Worm (Caenorhabditis elegans) whole organism, L3 larva: ENCODE data around the gene srx-39.
A peak's percentile ranks its signal among the peaks of the same experiment; 100 is the strongest.

Experiments
- ZK546.5 ChIP-seq: sonication (generic microtip); optimal IDR thresholded peaks from 2 replicates; lab custom pipeline; 2017; ENCODE audit warnings: missing biosample characterization, missing genetic modification characterization
- ama-1 ChIP-seq: fragments of 150-350 bp; optimal IDR thresholded peaks from 2 replicates; lab custom pipeline; 2018
- ceh-16 ChIP-seq: sonication (generic microtip); optimal IDR thresholded peaks from 2 replicates; lab custom pipeline; 2017; ENCODE audit warnings: missing biosample characterization, missing genetic modification characterization
- ceh-9 ChIP-seq: sonication (generic microtip); optimal IDR thresholded peaks from 2 replicates; lab custom pipeline; 2018; ENCODE audit warnings: missing biosample characterization, missing genetic modification characterization
- elt-1 ChIP-seq: fragments of 150-350 bp; optimal IDR thresholded peaks from 2 replicates; lab custom pipeline; 2014; ENCODE audit warnings: missing biosample characterization, missing genetic modification characterization
- elt-2 ChIP-seq: sonication (generic microtip); optimal IDR thresholded peaks from 2 replicates; lab custom pipeline; 2016; ENCODE audit warnings: missing genetic modification reagents, mild to moderate bottlenecking, missing genetic modification characterization, missing compliant biosample characterization
- elt-3 ChIP-seq, 3 experiments: fragments of 150-350 bp in 1 of 3; sonication (generic microtip) in 2 of 3; optimal IDR thresholded peaks; 2 replicates in 2 of 3; 4 replicates in 1 of 3; lab custom pipeline; 2014 to 2017; ENCODE audit warnings: missing biosample characterization in 3 of 3, missing genetic modification characterization in 3 of 3
- fkh-2 ChIP-seq: fragments of 150-350 bp; optimal IDR thresholded peaks from 2 replicates; lab custom pipeline; 2014; ENCODE audit warnings: missing biosample characterization, missing genetic modification reagents, missing genetic modification characterization
- fos-1 ChIP-seq: fragments of 150-350 bp; optimal IDR thresholded peaks from 2 replicates; lab custom pipeline; 2014; ENCODE audit warnings: missing biosample characterization, missing genetic modification characterization
- jun-1 ChIP-seq: fragments of 150-350 bp; optimal IDR thresholded peaks from 2 replicates; lab custom pipeline; 2014; ENCODE audit warnings: missing biosample characterization, missing genetic modification reagents, missing genetic modification characterization
- lin-15B ChIP-seq: fragments of 150-350 bp; optimal IDR thresholded peaks from 2 replicates; lab custom pipeline; 2014; ENCODE audit warnings: missing biosample characterization, missing genetic modification characterization
- lin-39 ChIP-seq: fragments of 150-350 bp; optimal IDR thresholded peaks from 2 replicates; lab custom pipeline; 2018; ENCODE audit warnings: missing biosample characterization, missing genetic modification reagents, missing genetic modification characterization
- lsy-12 ChIP-seq: sonication (generic microtip); optimal IDR thresholded peaks from 2 replicates; lab custom pipeline; 2016; ENCODE audit warnings: mild to moderate bottlenecking, missing genetic modification characterization, missing compliant biosample characterization
- mdl-1 ChIP-seq: fragments of 150-350 bp; optimal IDR thresholded peaks from 2 replicates; lab custom pipeline; 2014; ENCODE audit warnings: missing biosample characterization, missing genetic modification characterization
- mml-1 ChIP-seq: fragments of 150-350 bp; sonication (generic microtip); optimal IDR thresholded peaks from 3 replicates; lab custom pipeline; 2014; ENCODE audit warnings: missing biosample characterization, missing genetic modification characterization
- nfya-1 ChIP-seq: sonication (generic microtip); optimal IDR thresholded peaks from 2 replicates; lab custom pipeline; 2017; ENCODE audit warnings: missing genetic modification characterization, mild to moderate bottlenecking, missing compliant biosample characterization, antibody characterized with exemption, moderate library complexity; ENCODE audit not compliant: insufficient read depth
- nhr-12 ChIP-seq: fragments of 150-350 bp; optimal IDR thresholded peaks from 2 replicates; lab custom pipeline; 2014; ENCODE audit warnings: missing biosample characterization, missing genetic modification characterization
- nhr-23 ChIP-seq: fragments of 150-350 bp; optimal IDR thresholded peaks from 2 replicates; lab custom pipeline; 2014; ENCODE audit warnings: missing biosample characterization, missing genetic modification reagents, missing genetic modification characterization
- nhr-237 ChIP-seq: fragments of 150-350 bp; optimal IDR thresholded peaks from 2 replicates; lab custom pipeline; 2014; ENCODE audit warnings: missing biosample characterization, missing genetic modification characterization
- nhr-25 ChIP-seq: sonication (generic microtip); optimal IDR thresholded peaks from 2 replicates; lab custom pipeline; 2017; ENCODE audit warnings: missing biosample characterization, missing genetic modification characterization
- nhr-28 ChIP-seq: fragments of 150-350 bp; optimal IDR thresholded peaks from 2 replicates; lab custom pipeline; 2014; ENCODE audit warnings: missing biosample characterization, missing genetic modification characterization
- nhr-67 ChIP-seq: fragments of 150-350 bp; optimal IDR thresholded peaks from 2 replicates; lab custom pipeline; 2014; ENCODE audit warnings: missing biosample characterization, missing genetic modification characterization
- nhr-76 ChIP-seq: fragments of 150-350 bp; sonication (generic microtip); optimal IDR thresholded peaks from 5 replicates; lab custom pipeline; 2014; ENCODE audit warnings: missing biosample characterization, missing genetic modification characterization
- pha-4 ChIP-seq: fragments of 150-350 bp; optimal IDR thresholded peaks from 2 replicates; lab custom pipeline; 2014; ENCODE audit warnings: missing biosample characterization, missing genetic modification reagents, missing genetic modification characterization
- pqm-1 ChIP-seq: fragments of 150-350 bp; optimal IDR thresholded peaks from 2 replicates; lab custom pipeline; 2017; ENCODE audit warnings: missing biosample characterization, missing genetic modification characterization, inconsistent platforms
- sea-2 ChIP-seq: fragments of 150-350 bp; sonication (generic microtip); optimal IDR thresholded peaks from 4 replicates; lab custom pipeline; 2014; ENCODE audit warnings: missing biosample characterization, missing genetic modification reagents, missing genetic modification characterization
- skn-1 ChIP-seq: fragments of 150-350 bp; optimal IDR thresholded peaks from 2 replicates; lab custom pipeline; 2014; ENCODE audit warnings: missing biosample characterization, missing genetic modification characterization
- snpc-4 ChIP-seq: fragments of 150-350 bp; optimal IDR thresholded peaks from 2 replicates; lab custom pipeline; 2014; ENCODE audit warnings: missing biosample characterization, missing genetic modification characterization
- tbx-2 ChIP-seq: sonication (generic microtip); optimal IDR thresholded peaks from 2 replicates; lab custom pipeline; 2016; ENCODE audit warnings: mild to moderate bottlenecking, missing genetic modification characterization, missing compliant biosample characterization
- unc-39 ChIP-seq: sonication (generic microtip); optimal IDR thresholded peaks from 4 replicates; lab custom pipeline; 2017; ENCODE audit warnings: missing biosample characterization, missing genetic modification characterization
- unc-62 ChIP-seq: fragments of 150-350 bp; sonication (generic microtip); optimal IDR thresholded peaks from 4 replicates; lab custom pipeline; 2014; ENCODE audit warnings: missing biosample characterization, missing genetic modification reagents, missing genetic modification characterization
- zag-1 ChIP-seq: fragments of 150-350 bp; optimal IDR thresholded peaks from 2 replicates; lab custom pipeline; 2014; ENCODE audit warnings: missing biosample characterization, missing genetic modification characterization
- ztf-4 ChIP-seq: fragments of 150-350 bp; optimal IDR thresholded peaks from 2 replicates; lab custom pipeline; 2014; ENCODE audit warnings: missing biosample characterization, missing genetic modification characterization

srx-39 gene

DNA sequence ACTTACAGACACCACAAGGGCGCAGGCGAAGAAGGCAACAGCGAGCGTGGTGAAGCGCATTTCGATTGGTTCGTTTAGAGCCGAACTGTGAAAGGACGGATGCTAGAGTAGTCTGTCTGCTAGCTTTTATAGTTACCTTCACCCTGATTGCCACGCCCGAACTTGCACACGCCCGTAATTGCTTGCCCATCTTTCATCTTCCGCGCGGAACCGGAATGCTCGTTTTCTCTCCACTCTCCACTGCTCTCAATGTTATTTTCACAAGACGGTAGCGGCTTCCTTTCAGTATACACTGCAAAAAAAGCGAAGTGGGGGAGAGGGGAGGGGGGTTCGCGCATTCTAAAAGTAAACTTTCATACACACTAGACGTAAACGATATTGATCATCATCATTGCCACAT lies 36.9 kb upstream of the srx-39 start, which contains the start of gene abu-8:
TSS of gene abu-8 (minus strand) at position 101 of the 400 bp plus-strand sequence.
- TF ChIP-seq jun-1 (tag; lab: Kevin White, UChicago) (no peak), nhr-237 (tag; lab: Kevin White, UChicago) (no peak), ZK546.5 (no peak), elt-1 (tag; lab: Kevin White, UChicago) (no peak), nhr-76 (tag; lab: Kevin White, UChicago) (no peak), ceh-16 (tag; lab: Kevin White, UChicago) (no peak), nhr-67 (tag; lab: Kevin White, UChicago) (no peak), lin-15B (tag; lab: Kevin White, UChicago) (no peak), fkh-2 (tag; lab: Kevin White, UChicago) (no peak), mdl-1 (no peak), pqm-1 (tag; lab: Kevin White, UChicago) (no peak), nhr-28 (tag; lab: Kevin White, UChicago) (no peak), elt-3 (tag; optimal IDR thresholded peaks at IDR 0.05; lab: Kevin White, UChicago) (no peak), skn-1 (tag; lab: Kevin White, UChicago) (no peak), lsy-12 (tag; lab: Kevin White, UChicago) (no peak), ztf-4 (no peak), nhr-23 (tag; lab: Kevin White, UChicago) (no peak), lin-39 (tag; lab: Kevin White, UChicago) (no peak), unc-39 (tag; lab: Kevin White, UChicago) (no peak)

DNA sequence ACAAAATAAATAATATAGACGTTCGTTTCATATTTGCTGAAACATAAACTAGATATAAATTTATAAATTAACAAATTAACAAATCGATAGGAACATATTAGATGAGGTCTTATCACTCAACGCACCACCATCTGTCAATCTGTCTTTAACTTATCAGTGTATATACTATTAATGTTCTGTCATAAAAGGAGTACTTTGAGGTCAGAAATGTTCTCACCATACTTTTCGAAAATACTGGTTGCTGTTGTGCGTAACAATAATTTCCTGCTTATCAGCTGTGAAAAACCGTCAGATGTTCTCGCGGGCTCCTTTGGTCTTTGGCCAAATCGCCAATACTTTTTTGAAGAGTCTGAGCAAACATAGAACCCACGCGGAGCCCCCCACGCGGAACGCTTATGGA lies 34.9 kb upstream of the srx-39 start, which contains the start of gene C03A7.13:
TSS of gene C03A7.13 (minus strand) at position 43 of the 400 bp plus-strand sequence.
- TF ChIP-seq jun-1 (tag; lab: Kevin White, UChicago): peak; percentile 77
- no peak for TF ChIP-seq nhr-25
- no peak for TF ChIP-seq fkh-2 (tag; lab: Kevin White, UChicago)
- no peak for TF ChIP-seq mml-1 (tag; lab: Kevin White, UChicago)
- peak; percentile 88 for TF ChIP-seq pqm-1 (tag; lab: Kevin White, UChicago)
- TF ChIP-seq pha-4: peak; percentile 42
- no peak for TF ChIP-seq unc-39 (tag; lab: Kevin White, UChicago)
- TF ChIP-seq elt-2 (tag; lab: Kevin White, UChicago): peak; percentile 92
- TF ChIP-seq nfya-1 (tag; lab: Kevin White, UChicago): no peak
- no peak for TF ChIP-seq unc-62 (GFP tag; lab: Kevin White, UChicago)

DNA sequence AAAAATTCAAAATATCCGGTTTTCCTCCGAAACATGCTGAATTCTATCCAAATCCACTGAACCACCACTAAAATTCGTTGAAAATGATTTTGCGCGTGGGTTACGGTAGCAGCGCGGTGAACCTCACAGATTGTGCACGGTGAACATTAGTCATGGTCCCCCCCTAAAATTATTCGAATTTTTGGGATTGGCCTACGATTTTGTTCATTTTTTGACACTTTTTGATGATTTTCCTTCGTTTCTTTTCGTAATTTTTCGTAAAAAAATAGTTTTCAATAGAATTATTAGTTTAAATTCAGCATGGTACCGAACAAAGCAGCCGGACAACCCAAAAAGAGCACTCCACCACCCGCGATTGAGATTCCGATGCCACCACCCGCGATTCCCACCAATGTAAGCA lies 24.1 kb upstream of the srx-39 start, which contains the start of gene C03A7.2:
TSS of gene C03A7.2 (plus strand) at position 301 of the 400 bp plus-strand sequence.
- TF ChIP-seq nhr-25 (no peak), sea-2 (GFP tag; lab: Kevin White, UChicago) (no peak), unc-39 (tag; lab: Kevin White, UChicago) (no peak), mdl-1 (no peak), nhr-237 (tag; lab: Kevin White, UChicago) (no peak), pha-4 (no peak), unc-62 (GFP tag; lab: Kevin White, UChicago) (no peak)

DNA sequence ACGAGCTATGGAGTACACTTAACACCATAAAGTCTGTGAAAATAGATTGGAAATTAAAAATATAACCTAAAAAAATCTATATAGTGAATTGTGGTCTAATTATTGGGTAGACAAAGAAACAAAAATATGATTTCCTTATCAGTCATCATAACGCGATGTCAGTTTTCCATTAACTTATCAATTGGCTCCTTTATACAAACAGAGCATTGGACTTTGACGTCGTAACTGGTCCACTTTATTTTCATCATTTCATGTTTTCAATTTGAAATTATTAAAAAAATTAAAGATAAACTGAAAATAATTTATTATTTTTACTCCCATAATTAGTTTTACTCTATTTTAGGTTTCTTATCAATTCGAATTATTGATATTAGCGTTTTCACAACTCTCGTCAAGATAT lies 20.5 kb upstream of the srx-39 start:
- peak; percentile 42 for TF ChIP-seq pqm-1 (tag; lab: Kevin White, UChicago)
- TF ChIP-seq elt-2 (tag; lab: Kevin White, UChicago): peak; percentile 47
- TF ChIP-seq ama-1 (lab: Kevin White, UChicago): no peak

DNA sequence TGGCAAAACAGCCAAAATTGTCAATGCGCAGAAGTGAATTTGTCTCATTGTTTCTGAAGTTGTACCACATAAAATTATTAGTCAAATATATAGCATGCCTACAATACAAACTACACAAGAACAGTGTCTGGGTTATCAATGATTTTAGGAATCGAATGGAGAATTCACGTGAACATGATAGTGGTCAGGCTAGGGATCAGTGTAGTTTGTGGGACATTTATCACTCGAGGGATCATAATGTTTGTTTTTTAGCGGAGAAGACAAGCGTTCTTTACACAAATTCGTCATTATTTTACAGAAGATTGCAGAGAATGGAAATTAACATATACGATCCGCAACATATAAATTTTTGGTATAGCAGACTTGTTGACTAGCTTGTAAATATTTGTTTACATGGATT lies 19.6 kb upstream of the srx-39 start, which contains the start of gene ugt-51:
TSS of gene ugt-51 (minus strand) at position 101 of the 400 bp plus-strand sequence.
- TF ChIP-seq ama-1 (lab: Kevin White, UChicago) (no peak), elt-2 (tag; lab: Kevin White, UChicago) (no peak), pqm-1 (tag; lab: Kevin White, UChicago) (peak; percentile 17)

DNA sequence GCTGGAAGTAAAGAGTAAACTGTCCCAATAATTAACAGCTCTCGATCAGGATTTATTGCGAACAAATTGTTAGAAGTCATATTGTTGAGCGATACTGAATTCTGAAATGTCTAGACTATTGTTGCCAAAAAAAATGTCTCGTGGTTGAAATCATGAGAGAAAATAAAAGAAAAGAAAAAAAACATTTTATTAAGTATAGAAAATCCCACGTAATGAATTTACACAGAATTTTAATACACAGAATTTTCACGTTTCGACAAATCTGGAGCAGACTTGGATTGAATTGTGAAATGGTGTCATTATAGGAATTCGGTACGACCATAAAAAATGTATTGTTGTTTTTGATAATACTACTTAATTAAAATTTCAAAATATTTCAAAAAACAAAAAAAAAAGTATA lies 15.3 kb upstream of the srx-39 start, which contains the start of gene srt-65:
TSS of gene srt-65 (minus strand) at position 101 of the 400 bp plus-strand sequence.
- TF ChIP-seq mml-1 (tag; lab: Kevin White, UChicago) (no peak), unc-62 (GFP tag; lab: Kevin White, UChicago) (no peak), sea-2 (GFP tag; lab: Kevin White, UChicago) (no peak)

DNA sequence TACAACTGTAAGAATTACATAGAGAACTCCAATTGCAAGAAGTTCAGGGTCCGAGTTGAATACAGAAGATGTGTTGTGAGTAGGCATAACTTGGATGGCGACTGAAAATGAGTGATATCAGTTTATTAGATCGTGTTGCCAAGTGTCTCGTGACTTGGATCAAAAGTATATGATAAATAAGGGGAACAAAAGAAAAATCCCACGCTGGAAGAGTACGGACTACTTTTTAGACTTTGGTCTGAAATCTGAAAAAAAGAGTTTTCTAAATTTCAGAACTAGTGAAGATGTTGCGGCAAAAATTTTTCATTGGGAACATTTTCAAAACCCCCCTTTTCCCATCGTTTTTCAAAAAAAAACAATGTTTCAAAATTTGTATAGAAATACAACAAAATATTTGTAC lies 12.0 kb upstream of the srx-39 start, which contains the start of gene srt-64:
TSS of gene srt-64 (minus strand) at position 101 of the 400 bp plus-strand sequence.
- TF ChIP-seq tbx-2: no peak
- TF ChIP-seq ZK546.5: no peak
- no peak for TF ChIP-seq ztf-4
- TF ChIP-seq nhr-76 (tag; lab: Kevin White, UChicago): no peak
- no peak for TF ChIP-seq nhr-12 (tag; lab: Kevin White, UChicago)
- TF ChIP-seq nhr-23 (tag; lab: Kevin White, UChicago): no peak
- TF ChIP-seq pha-4: no peak
- no peak for TF ChIP-seq elt-3 (tag; optimal IDR thresholded peaks at IDR 0.05; lab: Kevin White, UChicago)
- TF ChIP-seq lsy-12 (tag; lab: Kevin White, UChicago): no peak
- TF ChIP-seq nhr-237 (tag; lab: Kevin White, UChicago): no peak
- TF ChIP-seq fos-1 (tag; lab: Kevin White, UChicago): no peak
- TF ChIP-seq lin-39 (tag; lab: Kevin White, UChicago): no peak
- no peak for TF ChIP-seq snpc-4 (tag; lab: Kevin White, UChicago)
- no peak for TF ChIP-seq unc-62 (GFP tag; lab: Kevin White, UChicago)
- no peak for TF ChIP-seq mdl-1
- TF ChIP-seq fkh-2 (tag; lab: Kevin White, UChicago): no peak
- no peak for TF ChIP-seq ceh-9 (tag; lab: Kevin White, UChicago)
- TF ChIP-seq zag-1: no peak
